Worm (Caenorhabditis elegans) whole organism, L3 larva: Measurements from ENCODE around the gene ZC504.1.

Source experiments
- aly-2 ChIP-seq: fragments of 150-350 bp; optimal IDR thresholded peaks from 2 replicates; lab custom pipeline; 2014; ENCODE audit warnings: missing biosample characterization, missing genetic modification characterization
- ama-1 ChIP-seq: fragments of 150-350 bp; optimal IDR thresholded peaks from 2 replicates; lab custom pipeline; 2018
- ceh-82 ChIP-seq: fragments of 150-350 bp; optimal IDR thresholded peaks from 2 replicates; lab custom pipeline; 2014; ENCODE audit warnings: missing biosample characterization, missing genetic modification characterization
- ceh-9 ChIP-seq: sonication (generic microtip); optimal IDR thresholded peaks from 2 replicates; lab custom pipeline; 2018; ENCODE audit warnings: missing biosample characterization, missing genetic modification characterization
- daf-12 ChIP-seq: fragments of 150-350 bp; optimal IDR thresholded peaks from 2 replicates; lab custom pipeline; 2014; ENCODE audit warnings: missing biosample characterization, missing genetic modification reagents, missing genetic modification characterization
- egl-27 ChIP-seq: sonication (generic microtip); optimal IDR thresholded peaks from 4 replicates; lab custom pipeline; 2017; ENCODE audit warnings: missing biosample characterization, missing genetic modification reagents, missing genetic modification characterization
- elt-1 ChIP-seq: fragments of 150-350 bp; optimal IDR thresholded peaks from 2 replicates; lab custom pipeline; 2014; ENCODE audit warnings: missing biosample characterization, missing genetic modification characterization
- elt-2 ChIP-seq: sonication (generic microtip); optimal IDR thresholded peaks from 2 replicates; lab custom pipeline; 2016; ENCODE audit warnings: missing genetic modification reagents, mild to moderate bottlenecking, missing genetic modification characterization, missing compliant biosample characterization
- elt-3 ChIP-seq, 3 experiments: fragments of 150-350 bp in 1 of 3; sonication (generic microtip) in 2 of 3; optimal IDR thresholded peaks; 2 replicates in 2 of 3; 4 replicates in 1 of 3; lab custom pipeline; 2014 to 2017; ENCODE audit warnings: missing biosample characterization in 3 of 3, missing genetic modification characterization in 3 of 3
- eor-1 ChIP-seq, 2 experiments: fragments of 150-350 bp; optimal IDR thresholded peaks; 2 replicates each; lab custom pipeline; 2014 to 2018; ENCODE audit warnings: missing biosample characterization in 2 of 2, missing genetic modification characterization in 2 of 2
- fkh-10 ChIP-seq: sonication (generic microtip); optimal IDR thresholded peaks from 2 replicates; lab custom pipeline; 2017; ENCODE audit warnings: missing biosample characterization, missing genetic modification reagents, missing genetic modification characterization
- fkh-2 ChIP-seq: fragments of 150-350 bp; optimal IDR thresholded peaks from 2 replicates; lab custom pipeline; 2014; ENCODE audit warnings: missing biosample characterization, missing genetic modification reagents, missing genetic modification characterization
- fos-1 ChIP-seq: fragments of 150-350 bp; optimal IDR thresholded peaks from 2 replicates; lab custom pipeline; 2014; ENCODE audit warnings: missing biosample characterization, missing genetic modification characterization
- hmg-11 ChIP-seq: sonication (generic microtip); optimal IDR thresholded peaks from 2 replicates; lab custom pipeline; 2016; ENCODE audit warnings: missing genetic modification characterization, missing compliant biosample characterization
- jun-1 ChIP-seq: fragments of 150-350 bp; optimal IDR thresholded peaks from 2 replicates; lab custom pipeline; 2014; ENCODE audit warnings: missing biosample characterization, missing genetic modification reagents, missing genetic modification characterization
- mdl-1 ChIP-seq: fragments of 150-350 bp; optimal IDR thresholded peaks from 2 replicates; lab custom pipeline; 2014; ENCODE audit warnings: missing biosample characterization, missing genetic modification characterization
- mml-1 ChIP-seq: fragments of 150-350 bp; sonication (generic microtip); optimal IDR thresholded peaks from 3 replicates; lab custom pipeline; 2014; ENCODE audit warnings: missing biosample characterization, missing genetic modification characterization
- nfya-1 ChIP-seq: sonication (generic microtip); optimal IDR thresholded peaks from 2 replicates; lab custom pipeline; 2017; ENCODE audit warnings: missing genetic modification characterization, mild to moderate bottlenecking, missing compliant biosample characterization, antibody characterized with exemption, moderate library complexity; ENCODE audit not compliant: insufficient read depth
- nhr-12 ChIP-seq: fragments of 150-350 bp; optimal IDR thresholded peaks from 2 replicates; lab custom pipeline; 2014; ENCODE audit warnings: missing biosample characterization, missing genetic modification characterization
- nhr-23 ChIP-seq: fragments of 150-350 bp; optimal IDR thresholded peaks from 2 replicates; lab custom pipeline; 2014; ENCODE audit warnings: missing biosample characterization, missing genetic modification reagents, missing genetic modification characterization
- nhr-237 ChIP-seq: fragments of 150-350 bp; optimal IDR thresholded peaks from 2 replicates; lab custom pipeline; 2014; ENCODE audit warnings: missing biosample characterization, missing genetic modification characterization
- nhr-25 ChIP-seq: sonication (generic microtip); optimal IDR thresholded peaks from 2 replicates; lab custom pipeline; 2017; ENCODE audit warnings: missing biosample characterization, missing genetic modification characterization
- nhr-28 ChIP-seq: fragments of 150-350 bp; optimal IDR thresholded peaks from 2 replicates; lab custom pipeline; 2014; ENCODE audit warnings: missing biosample characterization, missing genetic modification characterization
- nhr-43 ChIP-seq: sonication (generic microtip); optimal IDR thresholded peaks from 2 replicates; lab custom pipeline; 2016; ENCODE audit warnings: mild to moderate bottlenecking, missing genetic modification characterization, missing compliant biosample characterization; ENCODE audit not compliant: poor library complexity, severe bottlenecking
- nhr-67 ChIP-seq: fragments of 150-350 bp; optimal IDR thresholded peaks from 2 replicates; lab custom pipeline; 2014; ENCODE audit warnings: missing biosample characterization, missing genetic modification characterization
- nhr-77 ChIP-seq: fragments of 150-350 bp; optimal IDR thresholded peaks from 2 replicates; lab custom pipeline; 2014; ENCODE audit warnings: missing biosample characterization, missing genetic modification characterization
- pha-4 ChIP-seq: fragments of 150-350 bp; optimal IDR thresholded peaks from 2 replicates; lab custom pipeline; 2014; ENCODE audit warnings: missing biosample characterization, missing genetic modification reagents, missing genetic modification characterization
- pqm-1 ChIP-seq: fragments of 150-350 bp; optimal IDR thresholded peaks from 2 replicates; lab custom pipeline; 2017; ENCODE audit warnings: missing biosample characterization, missing genetic modification characterization, inconsistent platforms
- sea-2 ChIP-seq: fragments of 150-350 bp; sonication (generic microtip); optimal IDR thresholded peaks from 4 replicates; lab custom pipeline; 2014; ENCODE audit warnings: missing biosample characterization, missing genetic modification reagents, missing genetic modification characterization
- skn-1 ChIP-seq: fragments of 150-350 bp; optimal IDR thresholded peaks from 2 replicates; lab custom pipeline; 2014; ENCODE audit warnings: missing biosample characterization, missing genetic modification characterization
- unc-62 ChIP-seq: fragments of 150-350 bp; sonication (generic microtip); optimal IDR thresholded peaks from 4 replicates; lab custom pipeline; 2014; ENCODE audit warnings: missing biosample characterization, missing genetic modification reagents, missing genetic modification characterization
- ztf-4 ChIP-seq: fragments of 150-350 bp; optimal IDR thresholded peaks from 2 replicates; lab custom pipeline; 2014; ENCODE audit warnings: missing biosample characterization, missing genetic modification characterization

The ZC504.1 gene

DNA sequence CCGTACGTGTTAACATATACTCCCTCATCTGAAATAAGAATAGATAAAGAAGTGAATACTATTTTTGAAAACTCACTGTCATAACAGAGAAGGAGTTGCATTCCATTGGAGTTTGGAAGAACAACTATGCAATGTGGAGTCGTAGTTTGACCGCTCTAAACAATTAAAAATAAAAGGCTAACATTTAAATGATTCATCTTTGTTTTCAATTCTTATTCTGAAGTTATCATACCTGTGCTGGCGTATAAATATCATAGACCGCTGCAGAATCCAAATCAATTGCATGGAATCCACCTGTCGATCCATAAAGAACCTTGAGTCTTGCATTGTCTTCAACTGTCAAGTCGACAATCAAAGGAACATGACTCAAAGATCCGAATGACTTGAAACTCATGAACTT is 15.8 kb downstream of the ZC504.1 start:
- no peak for TF ChIP-seq nhr-237
- TF ChIP-seq pha-4, result no peak
- TF ChIP-seq jun-1 (tag; lab: Kevin White, UChicago), result no peak
- TF ChIP-seq elt-1 (tag; lab: Kevin White, UChicago), result no peak
- no peak for TF ChIP-seq nhr-43 (tag; lab: Kevin White, UChicago)
- TF ChIP-seq eor-1 (tag; optimal IDR thresholded peaks at IDR 0.05; lab: Kevin White, UChicago), result no peak
- TF ChIP-seq elt-2 (tag; lab: Kevin White, UChicago), result no peak
- TF ChIP-seq nhr-25 (tag; lab: Kevin White, UChicago), result no peak
- TF ChIP-seq aly-2 (tag; lab: Kevin White, UChicago), result no peak
- no peak for TF ChIP-seq elt-3 (tag; optimal IDR thresholded peaks at IDR 0.05; lab: Kevin White, UChicago)
- no peak for TF ChIP-seq ceh-9 (tag; lab: Kevin White, UChicago)
- TF ChIP-seq unc-62, result no peak
- no peak for TF ChIP-seq fkh-10

DNA sequence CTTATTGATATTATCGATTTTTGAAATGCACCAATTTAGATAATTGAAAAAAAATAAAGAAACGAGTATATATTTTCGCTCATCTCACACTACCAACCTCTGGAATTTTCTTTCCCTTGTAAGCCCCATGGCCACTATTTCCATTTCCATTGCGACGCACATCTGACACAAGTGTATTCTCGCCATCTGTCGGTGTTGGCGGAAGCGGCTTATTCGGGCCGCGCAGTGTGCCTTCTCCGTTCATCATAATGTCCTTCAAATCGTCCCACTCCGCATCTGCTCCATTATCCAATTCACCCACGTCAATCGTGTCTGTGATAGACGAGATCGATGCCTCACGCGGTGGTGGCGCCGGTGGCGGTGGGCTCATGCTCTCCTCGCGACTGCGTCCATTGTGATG is 17.8 kb downstream of the ZC504.1 start:
- TF ChIP-seq elt-1 (tag; lab: Kevin White, UChicago), result no peak
- TF ChIP-seq fos-1 (tag; lab: Kevin White, UChicago), result no peak
- no peak for TF ChIP-seq skn-1
- no peak for TF ChIP-seq mml-1 (tag; lab: Kevin White, UChicago)
- TF ChIP-seq nhr-12 (tag; lab: Kevin White, UChicago), result no peak
- TF ChIP-seq fkh-2 (tag; lab: Kevin White, UChicago), result no peak
- no peak for TF ChIP-seq nhr-23 (tag; lab: Kevin White, UChicago)
- no peak for TF ChIP-seq hmg-11 (tag; lab: Kevin White, UChicago)
- no peak for TF ChIP-seq ama-1 (lab: Kevin White, UChicago)
- TF ChIP-seq fkh-10, result no peak
- no peak for TF ChIP-seq nfya-1 (tag; lab: Kevin White, UChicago)
- TF ChIP-seq nhr-67 (tag; lab: Kevin White, UChicago), result no peak
- TF ChIP-seq aly-2 (tag; lab: Kevin White, UChicago), result no peak
- no peak for TF ChIP-seq pqm-1 (tag; lab: Kevin White, UChicago)
- TF ChIP-seq egl-27, result no peak

DNA sequence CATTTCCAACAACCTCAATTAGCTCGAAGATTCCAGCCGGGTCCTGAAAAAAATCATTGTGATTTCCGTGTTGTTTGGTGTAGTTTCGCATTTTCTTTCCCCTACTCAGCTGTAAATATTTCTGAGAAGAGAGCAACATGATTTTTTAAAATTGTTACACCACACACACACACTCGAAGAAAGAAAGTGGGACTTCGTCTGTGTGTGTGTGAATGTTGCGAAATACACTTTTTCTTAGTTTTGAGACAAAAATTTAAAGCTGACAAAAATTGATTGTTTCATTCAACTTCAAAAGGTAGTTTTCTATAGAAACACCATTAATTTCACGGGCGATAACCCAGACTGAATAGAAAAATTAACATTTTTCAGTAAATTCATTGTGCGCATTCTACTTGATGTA is 21.2 kb downstream of the ZC504.1 start:
- no peak for TF ChIP-seq nhr-12 (tag; lab: Kevin White, UChicago)
- no peak for TF ChIP-seq ceh-82 (tag; lab: Kevin White, UChicago)
- TF ChIP-seq nhr-237, result no peak
- no peak for TF ChIP-seq hmg-11 (tag; lab: Kevin White, UChicago)
- TF ChIP-seq ama-1 (lab: Kevin White, UChicago), result no peak
- TF ChIP-seq nhr-23 (tag; lab: Kevin White, UChicago), result no peak
- TF ChIP-seq ztf-4 (tag; lab: Kevin White, UChicago), result no peak
- TF ChIP-seq nhr-28, result no peak
- no peak for TF ChIP-seq mdl-1 (tag; lab: Kevin White, UChicago)
- TF ChIP-seq daf-12, result no peak
- TF ChIP-seq sea-2 (GFP tag; lab: Kevin White, UChicago), result no peak

DNA sequence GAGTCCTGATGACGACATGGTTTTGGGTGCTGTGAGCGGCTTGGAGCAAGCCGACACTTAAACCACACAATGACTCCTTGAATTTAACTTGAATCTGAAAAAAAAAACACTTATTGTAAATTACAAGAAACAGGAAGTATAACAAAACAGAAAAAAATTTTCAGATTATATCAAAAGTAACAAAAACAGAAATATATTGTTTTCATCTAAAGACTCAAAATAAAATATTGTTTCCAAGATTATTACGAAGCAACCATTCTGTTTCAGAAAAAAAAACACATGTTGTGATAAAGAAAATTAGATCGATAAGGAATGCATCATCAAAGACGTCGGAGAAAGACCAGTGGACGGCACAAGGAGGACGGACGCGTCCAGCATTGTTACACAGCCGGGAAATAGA is 21.6 kb downstream of the ZC504.1 start, which contains the start of gene mig-15:
Gene mig-15 (minus strand): TSS at position 101 of the 400 bp plus-strand sequence.
- TF ChIP-seq ceh-9 (tag; lab: Kevin White, UChicago) (no peak), elt-3 (tag; optimal IDR thresholded peaks at IDR 0.05; lab: Kevin White, UChicago) (no peak), ceh-82 (tag; lab: Kevin White, UChicago) (no peak), aly-2 (tag; lab: Kevin White, UChicago) (no peak), jun-1 (tag; lab: Kevin White, UChicago) (no peak), nhr-77 (tag; lab: Kevin White, UChicago) (no peak), eor-1 (tag; optimal IDR thresholded peaks at IDR 0.05; lab: Kevin White, UChicago) (no peak)

DNA sequence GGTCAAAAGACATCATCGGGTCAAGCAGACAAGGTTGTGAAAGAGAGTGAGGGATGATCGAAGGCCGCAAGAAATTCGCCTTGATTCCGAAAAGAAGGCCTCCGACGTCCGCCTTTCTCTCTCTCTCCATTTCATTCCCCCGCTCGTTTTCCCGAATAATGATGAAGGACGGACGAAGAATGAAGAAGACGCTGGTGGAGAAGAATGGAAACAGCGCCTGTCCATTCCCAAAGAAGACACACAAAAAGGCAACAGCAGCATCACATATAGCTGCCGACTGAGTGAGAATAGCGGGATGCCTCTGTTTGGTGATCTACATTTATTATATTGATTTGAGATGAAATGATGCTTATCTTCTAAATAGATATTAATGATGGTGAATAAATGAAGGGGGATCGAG is 22.3 kb downstream of the ZC504.1 start:
- no peak for TF ChIP-seq hmg-11 (tag; lab: Kevin White, UChicago)
- no peak for TF ChIP-seq fkh-10
- peak; percentile 22 for TF ChIP-seq nhr-23 (tag; lab: Kevin White, UChicago)
- TF ChIP-seq nhr-25 (tag; lab: Kevin White, UChicago), result peak; percentile 71
- no peak for TF ChIP-seq ama-1 (lab: Kevin White, UChicago)
